Worm (Caenorhabditis elegans): ENCODE results near the gene inx-5.

- no peak for TF ChIP-seq isw-1 (GFP tag; IDR thresholded peaks at IDR 0.05)
- no peak for TF ChIP-seq unc-62 (GFP tag; optimal IDR thresholded peaks at IDR 0.05)
- no peak for TF ChIP-seq ama-1 (optimal IDR thresholded peaks at IDR 0.05)
- no peak for TF ChIP-seq pqm-1 (tag; optimal IDR thresholded peaks at IDR 0.05)
- TF ChIP-seq xbp-1 (tag; optimal IDR thresholded peaks at IDR 0.05): no peak
- TF ChIP-seq fos-1 (tag; optimal IDR thresholded peaks at IDR 0.05): no peak
- no peak for TF ChIP-seq dpl-1 (GFP tag; optimal IDR thresholded peaks at IDR 0.05)
- no peak for TF ChIP-seq lsy-2 (tag; optimal IDR thresholded peaks at IDR 0.05)
- no peak for TF ChIP-seq mdl-1 (tag; optimal IDR thresholded peaks at IDR 0.05)
- TF ChIP-seq nhr-19 (GFP tag; conservative IDR thresholded peaks at IDR 0.05): no peak
- no peak for TF ChIP-seq jun-1 (tag; optimal IDR thresholded peaks at IDR 0.05)
- no peak for TF ChIP-seq unc-130 (tag; optimal IDR thresholded peaks at IDR 0.05)
- no peak for TF ChIP-seq nhr-20 (tag; optimal IDR thresholded peaks at IDR 0.05)
- no peak for TF ChIP-seq nhr-28 (tag; optimal IDR thresholded peaks at IDR 0.05)
Observed at ce11 chrX:8350984-8351383, 48.8 kb upstream of the inx-5 start, which contains the start of gene npr-28.

Measured in whole organism, L1 larva.